Worm (Caenorhabditis elegans): ENCODE measurements around the gene T04F3.4.

DNA sequence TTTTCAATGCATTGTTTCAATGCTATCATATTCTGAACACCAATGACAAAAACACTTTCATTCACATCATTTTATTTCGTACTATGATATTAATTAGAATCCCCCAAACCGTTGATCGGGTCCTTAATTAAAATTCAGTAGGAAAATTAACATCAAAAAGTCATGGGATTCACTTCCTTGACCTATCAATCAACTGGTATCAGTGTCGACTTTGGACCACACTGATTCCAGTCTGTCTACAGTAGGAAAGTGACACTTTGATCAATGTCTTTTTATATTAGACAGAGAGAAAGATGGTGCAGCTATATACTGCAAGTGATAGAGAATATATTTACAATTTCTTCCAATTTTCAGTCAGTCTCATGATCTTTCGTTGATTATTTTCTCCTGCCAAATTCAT is 33.5 kb upstream of the T04F3.4 start:
- TF ChIP-seq B0310.2 (tag; optimal IDR thresholded peaks at IDR 0.05) (no peak), hmbx-1 (tag; optimal IDR thresholded peaks at IDR 0.05) (no peak), ama-1 (optimal IDR thresholded peaks at IDR 0.05) (no peak), flt-1 (GFP tag; IDR thresholded peaks at IDR 0.05) (no peak), aly-1 (tag; optimal IDR thresholded peaks at IDR 0.05) (no peak), F13C5.2 (tag; optimal IDR thresholded peaks at IDR 0.05) (no peak), scrt-1 (GFP tag; IDR thresholded peaks at IDR 0.05) (no peak), hmg-4 (GFP tag; optimal IDR thresholded peaks at IDR 0.05) (no peak), tra-4 (tag; optimal IDR thresholded peaks at IDR 0.05) (no peak), ceh-13 (GFP tag; optimal IDR thresholded peaks at IDR 0.05) (no peak), ceh-36 (tag; optimal IDR thresholded peaks at IDR 0.05) (no peak), ets-7 (tag; optimal IDR thresholded peaks at IDR 0.05) (no peak)

Measured in whole organism, early embryonic.